Fruit fly (Drosophila melanogaster) whole organism, embryonic: ENCODE measurements around the gene CG10165.

Experiments
- CG10147 ChIP-seq: fragments of 200-800 bp; sonication (Bioruptor generic); optimal IDR thresholded peaks from 2 replicates; lab custom pipeline; 2019; ENCODE audit warnings: missing biosample characterization, mild to moderate bottlenecking, missing genetic modification characterization, moderate library complexity
- CG11085 ChIP-seq: fragments of 200-800 bp; sonication (Bioruptor generic); IDR thresholded peaks from 2 replicates; pipeline ENCODE4 v1.3.6; 2022; ENCODE audit warnings: missing biosample characterization, missing genetic modification characterization
- CG16863 ChIP-seq: fragments of 200-800 bp; sonication (Bioruptor generic); optimal IDR thresholded peaks from 3 replicates; lab custom pipeline; 2016; ENCODE audit warnings: missing biosample characterization, missing genetic modification characterization
- CG31224 ChIP-seq: fragments of 200-800 bp; sonication (Bioruptor generic); IDR thresholded peaks from 2 replicates; pipeline ENCODE4 v1.3.6; 2022; ENCODE audit warnings: missing biosample characterization, missing genetic modification characterization
- Eip74EF ChIP-seq, 2 experiments: fragments of 200-800 bp in 1 of 2; fragments of >200 bp in 1 of 2; sonication (Bioruptor generic) in 1 of 2; optimal IDR thresholded peaks; 2 replicates each; lab custom pipeline; 2017 to 2019; ENCODE audit warnings: missing biosample characterization in 2 of 2, missing genetic modification characterization in 2 of 2, mild to moderate bottlenecking in 1 of 2, moderate library complexity in 1 of 2
- da ChIP-seq: fragments of 200-800 bp; sonication (Bioruptor generic); optimal IDR thresholded peaks from 2 replicates; lab custom pipeline; 2016; ENCODE audit warnings: missing biosample characterization, missing genetic modification characterization
- esg ChIP-seq: fragments of 200-800 bp; sonication (Bioruptor generic); conservative IDR thresholded peaks from 2 replicates; pipeline ENCODE4 v1.3.6; 2022; ENCODE audit warnings: missing biosample characterization, missing genetic modification characterization
- nerfin-2 ChIP-seq: fragments of 200-800 bp; sonication (Bioruptor generic); IDR thresholded peaks from 2 replicates; pipeline ENCODE4 v1.3.6; 2022; ENCODE audit warnings: missing biosample characterization, missing genetic modification characterization; ENCODE audit not compliant: partially characterized antibody
- pum ChIP-seq: fragments of 200-800 bp; sonication (Bioruptor generic); optimal IDR thresholded peaks from 2 replicates; lab custom pipeline; 2016; ENCODE audit warnings: missing biosample characterization, missing genetic modification characterization
- sisA ChIP-seq: fragments of 200-800 bp; sonication (Bioruptor generic); IDR thresholded peaks from 2 replicates; pipeline ENCODE4 v1.3.6; 2022; ENCODE audit warnings: missing biosample characterization, missing genetic modification characterization
- zen ChIP-seq: fragments of 200-800 bp; sonication (Bioruptor generic); optimal IDR thresholded peaks from 3 replicates; lab custom pipeline; 2018; ENCODE audit warnings: missing biosample characterization, mild to moderate bottlenecking, missing genetic modification characterization, moderate library complexity

DNA sequence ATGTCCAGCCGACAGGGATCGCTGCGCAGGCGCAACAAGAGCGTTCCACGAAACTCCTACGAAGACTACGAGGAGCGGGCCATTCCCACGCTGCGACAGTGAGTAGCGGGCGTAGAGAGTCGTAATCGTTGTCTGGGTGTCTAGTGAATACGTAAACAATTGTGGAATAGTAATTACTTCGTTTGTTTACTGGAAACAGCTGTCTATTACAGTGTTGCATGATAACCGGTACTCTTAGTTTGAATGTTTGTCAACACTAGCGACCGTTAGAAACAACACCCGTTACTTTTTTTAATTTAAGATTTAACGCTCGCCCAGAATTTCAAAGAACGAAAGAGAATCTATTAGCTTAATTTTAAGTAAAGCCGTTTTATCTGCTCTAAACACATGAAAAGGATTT lies at the start of gene CG10165:
- TF ChIP-seq CG11085 (GFP tag; lab: Robert Waterston, UW): no peak
- TF ChIP-seq Eip74EF (GFP tag; optimal IDR thresholded peaks at IDR 0.05; lab: Kevin White, UChicago): no peak
- TF ChIP-seq sisA (GFP tag; lab: Robert Waterston, UW): no peak
- TF ChIP-seq CG31224: no peak
- no peak for TF ChIP-seq da
- no peak for TF ChIP-seq CG10147 (GFP tag; lab: Kevin White, UChicago)
- TF ChIP-seq nerfin-2 (GFP tag; lab: Robert Waterston, UW): no peak
- TF ChIP-seq esg (GFP tag; lab: Robert Waterston, UW): no peak
- TF ChIP-seq pum (GFP tag; lab: Kevin White, UChicago): no peak
- TF ChIP-seq CG16863: no peak
- peak; percentile 56 for TF ChIP-seq zen (tag; lab: Kevin White, UChicago)
